Fruit fly (Drosophila melanogaster) whole organism, pupa: ENCODE data around the gene mRpL3.

Experiments used
- CG10348 ChIP-seq: fragments of 200-800 bp; sonication (Bioruptor generic); IDR thresholded peaks from 2 replicates; pipeline ENCODE4 v1.3.6; 2022; ENCODE audit warnings: missing biosample characterization, missing genetic modification characterization
- CG12605 ChIP-seq: fragments of 200-800 bp; sonication (Bioruptor generic); IDR thresholded peaks from 2 replicates; pipeline ENCODE4 v1.3.6; 2022; ENCODE audit warnings: missing biosample characterization, missing genetic modification characterization
- CG13204 ChIP-seq: fragments of 200-800 bp; sonication (Bioruptor generic); optimal IDR thresholded peaks from 2 replicates; lab custom pipeline; 2018; ENCODE audit warnings: missing biosample characterization, mild to moderate bottlenecking, missing genetic modification characterization, moderate library complexity
- CG14655 ChIP-seq: fragments of 200-800 bp; sonication (Bioruptor generic); optimal IDR thresholded peaks from 3 replicates; lab custom pipeline; 2017; ENCODE audit warnings: mild to moderate bottlenecking, missing biosample characterization, missing genetic modification reagents, missing genetic modification characterization
- CG15710 ChIP-seq: fragments of 200-800 bp; sonication (Bioruptor generic); optimal IDR thresholded peaks from 2 replicates; lab custom pipeline; 2018; ENCODE audit warnings: missing biosample characterization, mild to moderate bottlenecking, missing genetic modification characterization, moderate library complexity
- CG17806 ChIP-seq: fragments of 200-800 bp; sonication (Bioruptor generic); optimal IDR thresholded peaks from 2 replicates; lab custom pipeline; 2018; ENCODE audit warnings: missing biosample characterization, mild to moderate bottlenecking, missing genetic modification characterization, moderate library complexity
- CG32121 ChIP-seq: fragments of 200-800 bp; sonication (Bioruptor generic); IDR thresholded peaks from 2 replicates; pipeline ENCODE4 v1.3.6; 2022; ENCODE audit warnings: missing biosample characterization, missing genetic modification characterization
- CG34367 ChIP-seq: fragments of 200-800 bp; sonication (Bioruptor generic); optimal IDR thresholded peaks from 2 replicates; lab custom pipeline; 2018; ENCODE audit warnings: missing biosample characterization, mild to moderate bottlenecking, missing genetic modification characterization
- CG4496 ChIP-seq: fragments of 200-800 bp; sonication (Bioruptor generic); IDR thresholded peaks from 3 replicates; pipeline ENCODE4 v1.3.6; 2022; ENCODE audit warnings: missing biosample characterization, missing genetic modification characterization
- CG8159 ChIP-seq: fragments of 200-800 bp; sonication (Bioruptor generic); optimal IDR thresholded peaks from 3 replicates; lab custom pipeline; 2018; ENCODE audit warnings: missing biosample characterization, mild to moderate bottlenecking, missing genetic modification characterization, moderate library complexity
- CG8301 ChIP-seq: fragments of 200-800 bp; sonication (Bioruptor generic); optimal IDR thresholded peaks from 2 replicates; lab custom pipeline; 2018; ENCODE audit warnings: missing biosample characterization, mild to moderate bottlenecking, missing genetic modification characterization
- CG9948 ChIP-seq: fragments of 200-800 bp; sonication (Bioruptor generic); optimal IDR thresholded peaks from 2 replicates; lab custom pipeline; 2018; ENCODE audit warnings: missing biosample characterization, mild to moderate bottlenecking, missing genetic modification characterization, moderate library complexity
- D1 ChIP-seq: fragments of 200-800 bp; sonication (Bioruptor generic); optimal IDR thresholded peaks from 2 replicates; lab custom pipeline; 2018; ENCODE audit warnings: missing biosample characterization, mild to moderate bottlenecking, missing genetic modification characterization, moderate library complexity
- EcR ChIP-seq: fragments of 200-800 bp; sonication (Bioruptor generic); optimal IDR thresholded peaks from 3 replicates; lab custom pipeline; 2019; ENCODE audit warnings: missing biosample characterization, missing genetic modification characterization, mild to moderate bottlenecking, moderate library complexity, missing genetic modification reagents
- Ets98B ChIP-seq: fragments of 200-800 bp; sonication (Bioruptor generic); IDR thresholded peaks from 2 replicates; pipeline ENCODE4 v1.3.6; 2022; ENCODE audit warnings: missing biosample characterization, missing genetic modification characterization
- Pif1A ChIP-seq: fragments of 200-800 bp; sonication (Bioruptor generic); optimal IDR thresholded peaks from 3 replicates; lab custom pipeline; 2016; ENCODE audit warnings: missing biosample characterization, missing genetic modification characterization
- Pif1B ChIP-seq: fragments of 200-800 bp; sonication (Bioruptor generic); optimal IDR thresholded peaks from 3 replicates; lab custom pipeline; 2016; ENCODE audit warnings: missing biosample characterization, missing genetic modification characterization
- Snoo ChIP-seq: fragments of 200-800 bp; sonication (Bioruptor generic); optimal IDR thresholded peaks from 3 replicates; lab custom pipeline; 2017; ENCODE audit warnings: missing biosample characterization, mild to moderate bottlenecking, missing genetic modification characterization, inconsistent platforms
- fd96Ca ChIP-seq: fragments of 200-800 bp; sonication (Bioruptor generic); IDR thresholded peaks from 3 replicates; pipeline ENCODE4 v1.3.6; 2022; ENCODE audit warnings: missing biosample characterization, missing genetic modification characterization
- gl ChIP-seq: fragments of 200-800 bp; sonication (Bioruptor generic); optimal IDR thresholded peaks from 2 replicates; lab custom pipeline; 2018; ENCODE audit warnings: missing biosample characterization, mild to moderate bottlenecking, missing genetic modification characterization
- rn ChIP-seq: fragments of 200-800 bp; sonication (Bioruptor generic); IDR thresholded peaks from 2 replicates; pipeline ENCODE4 v1.3.6; 2022; ENCODE audit warnings: missing biosample characterization, missing genetic modification characterization

Gene mRpL3

DNA sequence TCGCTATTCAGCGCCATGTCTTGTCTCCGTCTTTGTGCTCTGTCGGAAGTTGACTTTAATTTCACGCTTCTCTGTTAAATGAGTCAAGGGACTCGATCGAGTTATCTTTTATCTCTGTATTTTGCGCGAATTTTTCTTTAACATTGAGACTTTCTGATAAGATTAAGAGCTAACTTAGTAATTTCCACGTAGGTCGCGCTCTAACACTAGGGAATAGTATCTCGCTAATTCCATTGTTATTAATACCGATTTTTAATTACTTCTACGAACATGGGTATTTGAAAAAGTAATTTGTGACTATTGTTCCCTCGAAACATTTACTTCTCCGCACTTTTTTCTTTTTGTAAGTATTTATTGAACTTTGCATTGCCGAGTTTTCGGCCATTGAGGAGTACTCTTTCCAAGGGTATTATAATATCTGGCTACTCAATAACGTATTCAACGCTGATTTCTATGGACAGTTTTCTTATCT, 5.4 kb downstream of the mRpL3 start, which contains the start of gene CG8952:
TSS of gene CG8952 (minus strand) at position 51 of the 472 bp plus-strand sequence.
- TF ChIP-seq Snoo (no peak), D1 (tag; lab: Kevin White, UChicago) (no peak), CG34367 (tag; lab: Kevin White, UChicago) (no peak), Pif1A (GFP tag; lab: Kevin White, UChicago) (no peak), CG32121 (no peak), CG10348 (no peak), CG15710 (tag; lab: Kevin White, UChicago) (no peak), CG9948 (no peak)

- no peak for TF ChIP-seq CG9948
- TF ChIP-seq CG32121: no peak
- no peak for TF ChIP-seq CG15710 (tag; lab: Kevin White, UChicago)
- TF ChIP-seq Pif1B (GFP tag; lab: Kevin White, UChicago): no peak
- no peak for TF ChIP-seq CG8301 (tag; lab: Kevin White, UChicago)
- TF ChIP-seq CG13204 (GFP tag; lab: Kevin White, UChicago): no peak
These were observed 8.4 kb downstream of the mRpL3 start, which contains the start of gene CG33172 for dm6 chrX:15769457-15769856. Gene CG33172 (plus strand): TSS chrX:15769664.

- TF ChIP-seq EcR (GFP tag; lab: Kevin White, UChicago) (no peak), CG12605 (GFP tag; lab: Robert Waterston, UW) (no peak), CG34367 (tag; lab: Kevin White, UChicago) (no peak), CG4496 (GFP tag; lab: Robert Waterston, UW) (no peak), CG8301 (tag; lab: Kevin White, UChicago) (no peak), rn (no peak), fd96Ca (GFP tag; lab: Robert Waterston, UW) (no peak), gl (tag; lab: Kevin White, UChicago) (no peak), CG32121 (no peak), Ets98B (GFP tag; lab: Robert Waterston, UW) (no peak), CG14655 (GFP tag; lab: Kevin White, UChicago) (no peak), CG15710 (tag; lab: Kevin White, UChicago) (no peak), CG9948 (no peak), CG17806 (no peak), CG13204 (GFP tag; lab: Kevin White, UChicago) (no peak), Pif1B (GFP tag; lab: Kevin White, UChicago) (no peak), Pif1A (GFP tag; lab: Kevin White, UChicago) (no peak)
These were observed 11.6 kb downstream of the mRpL3 start, which contains the start of gene CG43672 for dm6 chrX:15772663-15773062. Gene CG43672 (plus strand): TSS chrX:15772963.

dm6 chrX:15778846-15779245, 17.8 kb downstream of the mRpL3 start, which contains the start of gene CG43673:
Gene CG43673 (plus strand): TSS chrX:15779146.
- TF ChIP-seq Ets98B (GFP tag; lab: Robert Waterston, UW) (no peak), gl (tag; lab: Kevin White, UChicago) (no peak), Pif1A (GFP tag; lab: Kevin White, UChicago) (no peak), CG9948 (no peak), fd96Ca (GFP tag; lab: Robert Waterston, UW) (no peak), rn (no peak), CG32121 (no peak), CG34367 (tag; lab: Kevin White, UChicago) (no peak), Snoo (no peak), CG4496 (GFP tag; lab: Robert Waterston, UW) (no peak), CG14655 (GFP tag; lab: Kevin White, UChicago) (no peak)

dm6 chrX:15783610-15784009, 22.6 kb downstream of the mRpL3 start, which contains the start of gene Efhc1.1:
Gene Efhc1.1 (minus strand): TSS chrX:15783710.
- TF ChIP-seq Pif1B (GFP tag; lab: Kevin White, UChicago) (no peak), fd96Ca (GFP tag; lab: Robert Waterston, UW) (no peak), Ets98B (GFP tag; lab: Robert Waterston, UW) (no peak), CG34367 (tag; lab: Kevin White, UChicago) (no peak), D1 (tag; lab: Kevin White, UChicago) (no peak), Snoo (no peak), gl (tag; lab: Kevin White, UChicago) (no peak), CG8301 (tag; lab: Kevin White, UChicago) (no peak), CG8159 (tag; lab: Kevin White, UChicago) (no peak), rn (no peak), CG32121 (no peak), CG10348 (no peak), CG9948 (no peak), CG14655 (GFP tag; lab: Kevin White, UChicago) (no peak), CG15710 (tag; lab: Kevin White, UChicago) (no peak), CG12605 (GFP tag; lab: Robert Waterston, UW) (no peak), Pif1A (GFP tag; lab: Kevin White, UChicago) (no peak)
- TF ChIP-seq, all 21 proteins: peak for 0

- TF ChIP-seq CG34367 (tag; lab: Kevin White, UChicago): no peak
- no peak for TF ChIP-seq CG14655 (GFP tag; lab: Kevin White, UChicago)
- no peak for TF ChIP-seq CG9948
These were observed 24.6 kb downstream of the mRpL3 start, which contains the start of the genes Paf-AHalpha and mRpS30 for dm6 chrX:15785429-15786239. Gene Paf-AHalpha (minus strand): TSS chrX:15785583. Gene mRpS30 (plus strand): TSS chrX:15786047.
